Fruit fly (Drosophila melanogaster) S2 (cell line): ENCODE data around the gene Chd3.

Experiments
- CG8478 ChIP-seq: fragments of >200 bp; optimal IDR thresholded peaks from 2 replicates; lab custom pipeline; 2018
- CTCF ChIP-seq, 2 experiments: fragments of >200 bp; optimal IDR thresholded peaks; 2 replicates each; lab custom pipeline; 2018

dm6 chr3L:19483007-19483406 lies 36.0 kb downstream of the Chd3 start:
- TF ChIP-seq CG8478 (no peak), CTCF (optimal IDR thresholded peaks at IDR 0.05; lab: Kevin White, UChicago) (no peak)
